Worm (Caenorhabditis elegans): Measurements from ENCODE around the gene F13E9.15.

The F13E9.15 gene

ce11 chrIV:10842232-10842631, 47.4 kb downstream of the F13E9.15 start (continued):
- TF ChIP-seq dox-1 (GFP tag; IDR thresholded peaks at IDR 0.05) (peak; percentile 40), nhr-90 (tag; optimal IDR thresholded peaks at IDR 0.05) (no peak), snpc-1.3 (tag; optimal IDR thresholded peaks at IDR 0.05; ENCODE audit: insufficient read depth) (no peak), madf-6 (GFP tag; IDR thresholded peaks at IDR 0.05) (peak; percentile 69), lsy-27 (tag; optimal IDR thresholded peaks at IDR 0.05; ENCODE audit: borderline replicate concordance, insufficient read depth) (no peak), mel-28 (tag; optimal IDR thresholded peaks at IDR 0.05; ENCODE audit: borderline replicate concordance) (no peak), unc-62 (GFP tag; optimal IDR thresholded peaks at IDR 0.05) (no peak), cebp-1 (GFP tag; IDR thresholded peaks at IDR 0.05) (no peak), cebp-1 (tag; optimal IDR thresholded peaks at IDR 0.05) (no peak)
